Fruit fly (Drosophila melanogaster) whole organism, embryonic: ENCODE measurements around the gene aralar1.

Experiments used
- Blimp-1 ChIP-seq: fragments of 200-800 bp; sonication (Bioruptor generic); optimal IDR thresholded peaks from 3 replicates; lab custom pipeline; 2018; ENCODE audit warnings: missing biosample characterization, missing genetic modification characterization, mild to moderate bottlenecking, moderate library complexity, missing genetic modification reagents
- NC2α ChIP-seq: fragments of 200-800 bp; sonication (Bioruptor generic); optimal IDR thresholded peaks from 2 replicates; lab custom pipeline; 2016; ENCODE audit warnings: missing biosample characterization, missing genetic modification characterization
- insv ChIP-seq, 2 experiments: fragments of 200-800 bp; sonication (Bioruptor generic); optimal IDR thresholded peaks; 3 replicates each; lab custom pipeline; 2016 to 2018; ENCODE audit warnings: missing biosample characterization in 2 of 2, missing genetic modification characterization in 2 of 2

dm6 chr3R:30474667-30475213, 19.1 kb upstream of the aralar1 start:
- TF ChIP-seq Blimp-1 (no peak), insv (GFP tag; optimal IDR thresholded peaks at IDR 0.05; lab: Kevin White, UChicago) (no peak), NC2α (no peak)
